Worm (Caenorhabditis elegans): Measurements from ENCODE around the gene insc-1.

- TF ChIP-seq ces-1 (GFP tag; optimal IDR thresholded peaks at IDR 0.05), result no peak
- TF ChIP-seq Y75B8A.6 (GFP tag; IDR thresholded peaks at IDR 0.05), result no peak
- TF ChIP-seq cey-2 (tag; optimal IDR thresholded peaks at IDR 0.05; ENCODE audit: borderline replicate concordance, insufficient read depth), result no peak
- no peak for TF ChIP-seq ceh-82 (tag; optimal IDR thresholded peaks at IDR 0.05)
- TF ChIP-seq fos-1 (tag; optimal IDR thresholded peaks at IDR 0.05), result no peak
- TF ChIP-seq unc-130 (GFP tag; optimal IDR thresholded peaks at IDR 0.05), result no peak
- no peak for TF ChIP-seq pha-4 (GFP tag; IDR thresholded peaks at IDR 0.05)
- TF ChIP-seq pha-4 (tag; optimal IDR thresholded peaks at IDR 0.05), result no peak
- TF ChIP-seq F37D6.2 (tag; optimal IDR thresholded peaks at IDR 0.05), result no peak
- no peak for TF ChIP-seq unc-62 (GFP tag; optimal IDR thresholded peaks at IDR 0.05 in 1 of 2)
- no peak for TF ChIP-seq unc-62 (tag; optimal IDR thresholded peaks at IDR 0.05)
- TF ChIP-seq zip-11 (GFP tag; IDR thresholded peaks at IDR 0.05), result no peak
These were observed 23.3 kb downstream of the insc-1 start for ce11 chrII:7381947-7382346.
